Fruit fly (Drosophila melanogaster) S2 (cell line): ENCODE measurements around the gene trr.

ENCODE experiments used
- CG8478 ChIP-seq: fragments of >200 bp; optimal IDR thresholded peaks from 2 replicates; lab custom pipeline; 2018
- CTCF ChIP-seq, 2 experiments: fragments of >200 bp; optimal IDR thresholded peaks; 2 replicates each; lab custom pipeline; 2018

dm6 chrX:1903968-1904367, 14.2 kb upstream of the trr start:
- no peak for TF ChIP-seq CTCF (optimal IDR thresholded peaks at IDR 0.05; lab: Kevin White, UChicago)
- TF ChIP-seq CG8478: no peak
